Fruit fly (Drosophila melanogaster) whole organism, embryonic: ENCODE data around the gene fbl.

Source experiments
- CG1024 ChIP-seq: fragments of 200-800 bp; sonication (Bioruptor generic); IDR thresholded peaks from 2 replicates; pipeline ENCODE4 v1.3.6; 2022; ENCODE audit warnings: missing biosample characterization, missing genetic modification characterization
- CG1233 ChIP-seq: fragments of 200-800 bp; sonication (Bioruptor generic); optimal IDR thresholded peaks from 4 replicates; lab custom pipeline; 2018; ENCODE audit warnings: missing biosample characterization, mild to moderate bottlenecking, missing genetic modification characterization
- CG12942 ChIP-seq: fragments of 200-800 bp; sonication (Bioruptor generic); optimal IDR thresholded peaks from 3 replicates; lab custom pipeline; 2016; ENCODE audit warnings: missing biosample characterization, missing genetic modification characterization
- CG14710 ChIP-seq: fragments of 200-800 bp; sonication (Bioruptor generic); optimal IDR thresholded peaks from 3 replicates; lab custom pipeline; 2019; ENCODE audit warnings: missing biosample characterization, mild to moderate bottlenecking, missing genetic modification characterization, moderate library complexity
- CG15514 ChIP-seq: fragments of 200-800 bp; sonication (Bioruptor generic); optimal IDR thresholded peaks from 3 replicates; lab custom pipeline; 2017; ENCODE audit warnings: missing biosample characterization, missing genetic modification characterization, mild to moderate bottlenecking, moderate library complexity, missing genetic modification reagents
- CG15696 ChIP-seq: fragments of 200-800 bp; sonication (Bioruptor generic); optimal IDR thresholded peaks from 2 replicates; lab custom pipeline; 2019; ENCODE audit warnings: missing biosample characterization, mild to moderate bottlenecking, missing genetic modification characterization, moderate library complexity
- CG17385 ChIP-seq: fragments of 200-800 bp; sonication (Bioruptor generic); optimal IDR thresholded peaks from 3 replicates; lab custom pipeline; 2018; ENCODE audit warnings: missing biosample characterization, mild to moderate bottlenecking, missing genetic modification characterization
- CG18599 ChIP-seq: fragments of 200-800 bp; sonication (Bioruptor generic); optimal IDR thresholded peaks from 3 replicates; lab custom pipeline; 2017; ENCODE audit warnings: missing biosample characterization, missing genetic modification characterization, mild to moderate bottlenecking, moderate library complexity, missing genetic modification reagents
- CG2116 ChIP-seq: fragments of 200-800 bp; sonication (Bioruptor generic); optimal IDR thresholded peaks from 3 replicates; lab custom pipeline; 2018; ENCODE audit warnings: missing biosample characterization, mild to moderate bottlenecking, missing genetic modification characterization
- CG34422 ChIP-seq: fragments of 200-800 bp; sonication (Bioruptor generic); IDR thresholded peaks from 3 replicates; pipeline ENCODE4 v1.3.6; 2022; ENCODE audit warnings: missing biosample characterization, missing genetic modification characterization
- CG4404 ChIP-seq: fragments of 200-800 bp; sonication (Bioruptor generic); IDR thresholded peaks from 2 replicates; pipeline ENCODE4 v1.3.6; 2022; ENCODE audit warnings: missing biosample characterization, missing genetic modification characterization
- CG6854 ChIP-seq: fragments of 200-800 bp; sonication (Bioruptor generic); optimal IDR thresholded peaks from 3 replicates; lab custom pipeline; 2017; ENCODE audit warnings: missing biosample characterization, mild to moderate bottlenecking, missing genetic modification characterization
- CG8924 ChIP-seq: fragments of 200-800 bp; optimal IDR thresholded peaks from 3 replicates; lab custom pipeline; 2019; ENCODE audit warnings: missing biosample characterization, mild to moderate bottlenecking, missing genetic modification characterization, moderate library complexity
- CG9727 ChIP-seq: fragments of 200-800 bp; sonication (Bioruptor generic); optimal IDR thresholded peaks from 3 replicates; lab custom pipeline; 2017; ENCODE audit warnings: missing biosample characterization, mild to moderate bottlenecking, missing genetic modification characterization
- Deaf1 ChIP-seq: fragments of 200-800 bp; optimal IDR thresholded peaks from 3 replicates; lab custom pipeline; 2019; ENCODE audit warnings: missing biosample characterization, mild to moderate bottlenecking, missing genetic modification characterization, moderate library complexity
- ERR ChIP-seq: fragments of 200-800 bp; sonication (Bioruptor generic); optimal IDR thresholded peaks from 2 replicates; lab custom pipeline; 2016; ENCODE audit warnings: missing biosample characterization, missing genetic modification characterization
- Eip74EF ChIP-seq, 2 experiments: fragments of 200-800 bp in 1 of 2; fragments of >200 bp in 1 of 2; sonication (Bioruptor generic) in 1 of 2; optimal IDR thresholded peaks; 2 replicates each; lab custom pipeline; 2017 to 2019; ENCODE audit warnings: missing biosample characterization in 2 of 2, missing genetic modification characterization in 2 of 2, mild to moderate bottlenecking in 1 of 2, moderate library complexity in 1 of 2
- H2.0 ChIP-seq: fragments of 200-800 bp; sonication (Bioruptor generic); IDR thresholded peaks from 2 replicates; pipeline ENCODE4 v1.3.6; 2022; ENCODE audit warnings: missing biosample characterization, missing genetic modification characterization
- HLH3B ChIP-seq: fragments of 200-800 bp; sonication (Bioruptor generic); IDR thresholded peaks from 2 replicates; pipeline ENCODE4 v1.3.6; 2022; ENCODE audit warnings: missing biosample characterization, missing genetic modification characterization
- Hand ChIP-seq: fragments of 200-800 bp; sonication (Bioruptor generic); optimal IDR thresholded peaks from 2 replicates; lab custom pipeline; 2017; ENCODE audit warnings: mild to moderate bottlenecking, missing biosample characterization, missing genetic modification reagents, missing genetic modification characterization
- HmgD ChIP-seq: fragments of 200-800 bp; sonication (Bioruptor generic); optimal IDR thresholded peaks from 3 replicates; lab custom pipeline; 2016; ENCODE audit warnings: missing biosample characterization, missing genetic modification characterization
- HmgZ ChIP-seq: fragments of 200-800 bp; sonication (Bioruptor generic); optimal IDR thresholded peaks from 2 replicates; lab custom pipeline; 2018; ENCODE audit warnings: missing biosample characterization, mild to moderate bottlenecking, missing genetic modification characterization
- MTF-1 ChIP-seq: fragments of 200-800 bp; sonication (Bioruptor generic); optimal IDR thresholded peaks from 2 replicates; lab custom pipeline; 2018; ENCODE audit warnings: missing biosample characterization, mild to moderate bottlenecking, missing genetic modification characterization, borderline replicate concordance
- PHDP ChIP-seq: fragments of 200-800 bp; sonication (Bioruptor generic); optimal IDR thresholded peaks from 3 replicates; lab custom pipeline; 2018; ENCODE audit warnings: missing biosample characterization, mild to moderate bottlenecking, missing genetic modification characterization, moderate library complexity
- Pdp1 ChIP-seq, 2 experiments: fragments of 200-800 bp; sonication (Bioruptor generic); optimal IDR thresholded peaks; 3 replicates each; lab custom pipeline; 2016; ENCODE audit warnings: missing biosample characterization in 2 of 2, missing genetic modification characterization in 2 of 2, mild to moderate bottlenecking in 1 of 2, moderate library complexity in 1 of 2
- Poxn ChIP-seq: fragments of 200-800 bp; sonication (Bioruptor generic); IDR thresholded peaks from 2 replicates; pipeline ENCODE4 v1.3.6; 2022; ENCODE audit warnings: missing biosample characterization, missing genetic modification characterization
- Sox102F ChIP-seq: fragments of 200-800 bp; sonication (Bioruptor generic); optimal IDR thresholded peaks from 2 replicates; lab custom pipeline; 2018; ENCODE audit warnings: missing biosample characterization, mild to moderate bottlenecking, missing genetic modification characterization, moderate library complexity
- Xrp1 ChIP-seq: fragments of 200-800 bp; sonication (Bioruptor generic); IDR thresholded peaks from 2 replicates; pipeline ENCODE4 v1.3.6; 2022; ENCODE audit warnings: missing biosample characterization, missing genetic modification characterization
- bigmax ChIP-seq: fragments of 200-800 bp; sonication (Bioruptor generic); optimal IDR thresholded peaks from 2 replicates; lab custom pipeline; 2018; ENCODE audit warnings: missing biosample characterization, mild to moderate bottlenecking, missing genetic modification characterization
- bowl ChIP-seq: fragments of 200-800 bp; sonication (Bioruptor generic); IDR thresholded peaks from 2 replicates; pipeline ENCODE4 v1.3.6; 2022; ENCODE audit warnings: missing biosample characterization, missing genetic modification characterization
- bsh ChIP-seq, 2 experiments: fragments of 200-800 bp; sonication (Bioruptor generic); optimal IDR thresholded peaks; 2 replicates each; lab custom pipeline; 2017 to 2018; ENCODE audit warnings: mild to moderate bottlenecking in 2 of 2, missing biosample characterization in 2 of 2, missing genetic modification characterization in 2 of 2, moderate library complexity in 1 of 2
- ci ChIP-seq: fragments of 200-800 bp; sonication (Bioruptor generic); IDR thresholded peaks from 3 replicates; pipeline ENCODE4 v1.3.6; 2022; ENCODE audit warnings: missing biosample characterization, missing genetic modification characterization
- cwo ChIP-seq: fragments of 200-800 bp; sonication (Bioruptor generic); optimal IDR thresholded peaks from 3 replicates; lab custom pipeline; 2017; ENCODE audit warnings: missing biosample characterization, missing genetic modification characterization, mild to moderate bottlenecking, moderate library complexity, missing genetic modification reagents
- dpn ChIP-seq, 2 experiments: fragments of 200-800 bp; sonication (Bioruptor generic); optimal IDR thresholded peaks; 3 replicates each; lab custom pipeline; 2016; ENCODE audit warnings: missing biosample characterization in 2 of 2, missing genetic modification characterization in 2 of 2
- dysf ChIP-seq: fragments of 200-800 bp; sonication (Bioruptor generic); IDR thresholded peaks from 3 replicates; pipeline ENCODE4 v1.3.6; 2022; ENCODE audit warnings: missing biosample characterization, missing genetic modification characterization
- ems ChIP-seq: fragments of 200-800 bp; sonication (Bioruptor generic); optimal IDR thresholded peaks from 3 replicates; lab custom pipeline; 2016; ENCODE audit warnings: missing biosample characterization, missing genetic modification characterization
- esg ChIP-seq: fragments of 200-800 bp; sonication (Bioruptor generic); conservative IDR thresholded peaks from 2 replicates; pipeline ENCODE4 v1.3.6; 2022; ENCODE audit warnings: missing biosample characterization, missing genetic modification characterization
- ewg ChIP-seq: fragments of 200-800 bp; sonication (Bioruptor generic); optimal IDR thresholded peaks from 3 replicates; lab custom pipeline; 2017; ENCODE audit warnings: mild to moderate bottlenecking, missing biosample characterization, missing genetic modification reagents, missing genetic modification characterization
- gfzf ChIP-seq: fragments of 200-800 bp; sonication (Bioruptor generic); optimal IDR thresholded peaks from 2 replicates; lab custom pipeline; 2016; ENCODE audit warnings: missing biosample characterization, mild to moderate bottlenecking, missing genetic modification characterization, moderate library complexity
- kay ChIP-seq: fragments of 200-800 bp; sonication (Bioruptor generic); optimal IDR thresholded peaks from 2 replicates; lab custom pipeline; 2016; ENCODE audit warnings: missing biosample characterization, missing genetic modification characterization
- mld ChIP-seq: fragments of 200-800 bp; sonication (Bioruptor generic); IDR thresholded peaks from 3 replicates; pipeline ENCODE4 v1.3.6; 2022; ENCODE audit warnings: missing biosample characterization, missing genetic modification characterization; ENCODE audit not compliant: partially characterized antibody
- nau ChIP-seq: fragments of 200-800 bp; sonication (Bioruptor generic); optimal IDR thresholded peaks from 3 replicates; lab custom pipeline; 2017; ENCODE audit warnings: missing biosample characterization, mild to moderate bottlenecking, missing genetic modification characterization, missing genetic modification reagents
- nom ChIP-seq: fragments of 200-800 bp; sonication (Bioruptor generic); optimal IDR thresholded peaks from 2 replicates; lab custom pipeline; 2017; ENCODE audit warnings: missing biosample characterization, missing genetic modification characterization, mild to moderate bottlenecking, moderate library complexity, missing genetic modification reagents
- pnt ChIP-seq: fragments of 200-800 bp; sonication (Bioruptor generic); optimal IDR thresholded peaks from 3 replicates; lab custom pipeline; 2016; ENCODE audit warnings: missing biosample characterization, missing genetic modification characterization
- prd ChIP-seq, 3 experiments: fragments of >200 bp in 2 of 3; fragments of 200-800 bp in 1 of 3; sonication (Bioruptor generic) in 1 of 3; optimal IDR thresholded peaks in 2 of 3; IDR thresholded peaks in 1 of 3; 2 replicates in 2 of 3; 3 replicates in 1 of 3; pipeline versions ENCODE4 v1.3.6 to Lab custom; 2017 to 2022; ENCODE audit warnings: missing biosample characterization in 1 of 3, missing genetic modification characterization in 1 of 3
- unpg ChIP-seq: fragments of 200-800 bp; sonication (Bioruptor generic); optimal IDR thresholded peaks from 3 replicates; lab custom pipeline; 2018; ENCODE audit warnings: missing biosample characterization, mild to moderate bottlenecking, missing genetic modification characterization, moderate library complexity

fbl gene

DNA sequence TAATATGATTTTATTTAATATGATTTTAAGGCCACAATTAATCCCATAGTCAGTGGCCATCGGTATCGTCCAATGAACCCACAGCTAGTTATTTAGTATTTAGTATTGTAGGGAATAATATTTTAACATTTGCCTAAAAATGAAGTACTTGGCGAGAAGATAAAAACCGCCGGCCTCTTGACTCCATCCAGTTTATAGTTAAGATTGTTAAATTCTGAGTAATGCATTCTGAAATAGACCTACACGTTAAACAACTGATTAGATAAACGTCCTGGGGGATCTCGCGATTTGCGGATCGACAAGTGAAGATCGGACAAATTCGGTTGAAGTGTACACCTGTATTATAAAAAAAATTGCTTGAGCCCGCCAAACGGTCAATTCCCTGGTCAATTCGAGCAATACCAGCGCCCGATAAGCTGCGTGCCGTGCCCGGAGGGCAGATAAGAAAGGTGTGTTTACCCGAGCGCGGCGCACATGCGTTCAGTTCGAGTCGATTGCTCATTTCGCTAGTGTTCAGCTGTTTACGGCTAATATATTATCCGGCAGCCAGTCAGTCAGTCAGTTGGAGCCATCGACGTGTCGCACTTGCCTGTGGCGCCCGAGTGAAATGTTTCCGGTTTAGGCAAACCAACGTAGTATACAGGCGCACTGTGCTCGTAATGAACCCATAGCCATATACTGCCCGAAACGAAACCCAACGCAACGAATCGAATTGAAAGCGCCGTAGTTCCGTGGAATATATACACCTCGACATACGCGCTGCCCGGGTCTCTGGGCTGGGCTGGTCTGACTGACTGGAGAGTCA is 3.0 kb downstream of the fbl start (continued):
- TF ChIP-seq mld (GFP tag; lab: Robert Waterston, UW) (no peak), CG18599 (peak; percentile 51), HmgZ (tag; lab: Kevin White, UChicago) (peak; percentile 45), CG4404 (GFP tag; lab: Robert Waterston, UW) (no peak), CG15696 (tag; lab: Kevin White, UChicago) (no peak), CG17385 (no peak), ERR (GFP tag; lab: Kevin White, UChicago) (no peak), ci (0 out of 3 replicates have a peak, but pooled peaks have one; percentile 25), CG1024 (GFP tag; lab: Robert Waterston, UW) (0 out of 2 replicates have a peak, but pooled peaks have one; percentile 14), pnt (GFP tag; lab: Kevin White, UChicago) (no peak), CG15514 (peak; percentile 19), CG2116 (GFP tag; lab: Kevin White, UChicago) (no peak), Eip74EF (GFP tag; optimal IDR thresholded peaks at IDR 0.05; lab: Kevin White, UChicago) (peak in 1 of 2 experiments; percentile 55), CG9727 (no peak), Hand (GFP tag; lab: Kevin White, UChicago) (peak; percentile 8)

DNA sequence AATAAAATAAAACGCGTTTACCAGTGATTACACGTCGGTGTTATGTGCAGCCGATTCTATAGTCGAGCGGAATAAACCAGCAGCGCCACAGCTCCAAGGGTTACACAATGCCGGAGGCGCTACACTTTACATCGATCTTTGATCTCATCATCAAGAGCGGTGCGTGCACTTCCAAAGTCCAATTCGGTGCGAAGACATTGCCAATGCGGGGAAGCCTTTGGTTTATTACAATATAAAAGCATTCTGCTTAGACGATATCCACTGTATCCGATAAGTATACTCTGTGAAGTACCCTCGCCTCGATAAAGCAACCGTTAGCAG is 3.6 kb downstream of the fbl start:
- TF ChIP-seq Pdp1 (GFP tag; optimal IDR thresholded peaks at IDR 0.05; lab: Kevin White, UChicago) (peak in 1 of 2 experiments; percentile 87), Deaf1 (peak; percentile 12), nom (peak; percentile 75), bsh (GFP tag; optimal IDR thresholded peaks at IDR 0.05; lab: Kevin White, UChicago) (peak in 1 of 2 experiments; percentile 36), ems (GFP tag; lab: Kevin White, UChicago) (no peak), HLH3B (no peak)

DNA sequence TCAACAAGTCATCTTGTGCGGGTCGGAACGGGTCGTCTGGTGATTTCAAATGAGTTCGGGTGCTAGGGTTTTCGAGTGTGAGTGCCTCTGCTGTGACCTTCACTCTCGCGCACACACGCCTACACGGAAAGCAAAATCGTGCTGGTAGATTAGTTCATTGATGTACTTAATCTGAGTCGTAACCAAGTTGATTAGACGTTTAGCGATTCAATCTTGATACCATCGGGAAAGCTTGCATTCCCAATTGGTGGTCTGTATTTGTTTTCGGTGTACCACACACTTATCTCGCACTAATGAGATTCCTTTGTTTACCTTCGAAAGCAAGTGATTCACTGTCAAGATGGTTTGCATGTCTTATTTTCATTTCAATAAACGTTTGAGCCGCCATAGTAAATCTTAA is 4.8 kb downstream of the fbl start:
- TF ChIP-seq nau (GFP tag; lab: Kevin White, UChicago) (no peak), CG8924 (tag; lab: Kevin White, UChicago) (no peak), CG12942 (no peak), dpn (GFP tag; optimal IDR thresholded peaks at IDR 0.05; lab: Kevin White, UChicago) (peak; percentile 20 to 60), cwo (GFP tag; lab: Kevin White, UChicago) (peak; percentile 89), bigmax (no peak), ewg (no peak), unpg (peak; percentile 48), HmgD (GFP tag; lab: Kevin White, UChicago) (no peak), prd (optimal IDR thresholded peaks at IDR 0.05; lab: Kevin White, UChicago) (no peak), prd (GFP tag; IDR thresholded peaks at IDR 0.05; lab: Robert Waterston, UW) (peak; percentile 49; the same call in 1 of the 3 replicates), H2.0 (peak; percentile 50), esg (no peak), CG34422 (GFP tag; lab: Robert Waterston, UW) (peak; percentile 57; the same call in 1 of the 3 replicates), CG1233 (GFP tag; lab: Kevin White, UChicago) (no peak), CG14710 (tag; lab: Kevin White, UChicago) (no peak), Poxn (no peak), Sox102F (GFP tag; lab: Kevin White, UChicago) (peak; percentile 28), bowl (no peak), dysf (GFP tag; lab: Robert Waterston, UW) (peak; percentile 73), kay (peak; percentile 38), gfzf (no peak), PHDP (tag; lab: Kevin White, UChicago) (peak; percentile 47), CG6854 (GFP tag; lab: Kevin White, UChicago) (no peak), MTF-1 (no peak), Xrp1 (GFP tag; lab: Robert Waterston, UW) (peak; percentile 57)
